Fruit fly (Drosophila melanogaster) whole organism, embryonic: ENCODE measurements around the gene CG32073.

Experiments used
- Blimp-1 ChIP-seq: fragments of 200-800 bp; sonication (Bioruptor generic); optimal IDR thresholded peaks from 3 replicates; lab custom pipeline; 2018; ENCODE audit warnings: missing biosample characterization, missing genetic modification characterization, mild to moderate bottlenecking, moderate library complexity, missing genetic modification reagents
- CG10543 ChIP-seq: fragments of 200-800 bp; sonication (Bioruptor generic); optimal IDR thresholded peaks from 3 replicates; lab custom pipeline; 2017; ENCODE audit warnings: missing biosample characterization, mild to moderate bottlenecking, missing genetic modification characterization, moderate library complexity
- CG12104 ChIP-seq: fragments of 200-800 bp; sonication (Bioruptor generic); optimal IDR thresholded peaks from 3 replicates; lab custom pipeline; 2016; ENCODE audit warnings: missing biosample characterization, missing genetic modification characterization
- CG12744 ChIP-seq: fragments of 200-800 bp; sonication (Bioruptor generic); optimal IDR thresholded peaks from 2 replicates; lab custom pipeline; 2016; ENCODE audit warnings: missing biosample characterization, missing genetic modification characterization
- CG13775 ChIP-seq: fragments of 200-800 bp; sonication (Bioruptor generic); optimal IDR thresholded peaks from 3 replicates; lab custom pipeline; 2017; ENCODE audit warnings: missing biosample characterization, mild to moderate bottlenecking, missing genetic modification characterization
- CG14014 ChIP-seq: fragments of 200-800 bp; sonication (Bioruptor generic); IDR thresholded peaks from 2 replicates; pipeline ENCODE4 v1.3.6; 2022; ENCODE audit warnings: missing biosample characterization, missing genetic modification characterization
- CG15011 ChIP-seq: fragments of 200-800 bp; sonication (Bioruptor generic); optimal IDR thresholded peaks from 3 replicates; lab custom pipeline; 2018; ENCODE audit warnings: missing biosample characterization, mild to moderate bottlenecking, missing genetic modification characterization
- CG15269 ChIP-seq: fragments of 200-800 bp; sonication (Bioruptor generic); optimal IDR thresholded peaks from 2 replicates; lab custom pipeline; 2018; ENCODE audit warnings: missing biosample characterization, mild to moderate bottlenecking, missing genetic modification characterization, moderate library complexity
- CG17359 ChIP-seq: fragments of 200-800 bp; sonication (Bioruptor generic); optimal IDR thresholded peaks from 3 replicates; lab custom pipeline; 2018; ENCODE audit warnings: missing biosample characterization, mild to moderate bottlenecking, missing genetic modification characterization, moderate library complexity
- CG17612 ChIP-seq: fragments of 200-800 bp; sonication (Bioruptor generic); IDR thresholded peaks from 2 replicates; pipeline ENCODE4 v1.3.6; 2022; ENCODE audit warnings: missing biosample characterization, missing genetic modification characterization
- CG1832 ChIP-seq: fragments of 200-800 bp; sonication (Bioruptor generic); optimal IDR thresholded peaks from 2 replicates; lab custom pipeline; 2017; ENCODE audit warnings: missing biosample characterization, mild to moderate bottlenecking, missing genetic modification characterization, inconsistent platforms
- CG2678 ChIP-seq: fragments of 200-800 bp; sonication (Bioruptor generic); optimal IDR thresholded peaks from 3 replicates; lab custom pipeline; 2019; ENCODE audit warnings: missing biosample characterization, mild to moderate bottlenecking, missing genetic modification characterization, moderate library complexity
- CG2712 ChIP-seq: fragments of 200-800 bp; optimal IDR thresholded peaks from 3 replicates; lab custom pipeline; 2019; ENCODE audit warnings: missing biosample characterization, mild to moderate bottlenecking, missing genetic modification characterization, moderate library complexity
- CG33557 ChIP-seq: fragments of 200-800 bp; sonication (Bioruptor generic); optimal IDR thresholded peaks from 2 replicates; lab custom pipeline; 2019; ENCODE audit warnings: missing biosample characterization, mild to moderate bottlenecking, missing genetic modification characterization, moderate library complexity
- CG4360 ChIP-seq: fragments of 200-800 bp; sonication (Bioruptor generic); IDR thresholded peaks from 2 replicates; pipeline ENCODE4 v1.3.6; 2022; ENCODE audit warnings: missing biosample characterization, missing genetic modification characterization
- CG6689 ChIP-seq: fragments of 200-800 bp; sonication (Bioruptor generic); IDR thresholded peaks from 2 replicates; pipeline ENCODE4 v1.3.6; 2022; ENCODE audit warnings: missing biosample characterization, missing genetic modification characterization
- CG6791 ChIP-seq: fragments of 200-800 bp; sonication (Bioruptor generic); IDR thresholded peaks from 3 replicates; pipeline ENCODE4 v1.3.6; 2022; ENCODE audit warnings: missing biosample characterization, missing genetic modification characterization; ENCODE audit not compliant: partially characterized antibody
- CG7786 ChIP-seq: fragments of 200-800 bp; sonication (Bioruptor generic); optimal IDR thresholded peaks from 2 replicates; lab custom pipeline; 2016; ENCODE audit warnings: missing biosample characterization, missing genetic modification characterization
- CG8765 ChIP-seq: fragments of 200-800 bp; sonication (Bioruptor generic); IDR thresholded peaks from 2 replicates; pipeline ENCODE4 v1.3.6; 2022; ENCODE audit warnings: missing biosample characterization, missing genetic modification characterization
- CG9215 ChIP-seq: fragments of 200-800 bp; sonication (Bioruptor generic); IDR thresholded peaks from 2 replicates; pipeline ENCODE4 v1.3.6; 2022; ENCODE audit warnings: missing biosample characterization, missing genetic modification characterization
- D19A ChIP-seq: fragments of 200-800 bp; optimal IDR thresholded peaks from 3 replicates; lab custom pipeline; 2019; ENCODE audit warnings: missing biosample characterization, mild to moderate bottlenecking, missing genetic modification characterization, moderate library complexity
- Elba2 ChIP-seq: fragments of 200-800 bp; sonication (Bioruptor generic); optimal IDR thresholded peaks from 3 replicates; lab custom pipeline; 2016; ENCODE audit warnings: missing biosample characterization, missing genetic modification characterization
- Hand ChIP-seq: fragments of 200-800 bp; sonication (Bioruptor generic); optimal IDR thresholded peaks from 2 replicates; lab custom pipeline; 2017; ENCODE audit warnings: mild to moderate bottlenecking, missing biosample characterization, missing genetic modification reagents, missing genetic modification characterization
- MBD-R2 ChIP-seq: fragments of 200-800 bp; sonication (Bioruptor generic); IDR thresholded peaks from 2 replicates; pipeline ENCODE4 v1.3.6; 2022; ENCODE audit warnings: missing biosample characterization, missing genetic modification characterization
- Neu2 ChIP-seq: fragments of 200-800 bp; sonication (Bioruptor generic); optimal IDR thresholded peaks from 3 replicates; lab custom pipeline; 2016; ENCODE audit warnings: missing biosample characterization, missing genetic modification characterization, borderline replicate concordance
- Ptx1 ChIP-seq: fragments of 200-800 bp; sonication (Bioruptor generic); IDR thresholded peaks from 2 replicates; pipeline ENCODE4 v1.3.6; 2022; ENCODE audit warnings: missing biosample characterization, missing genetic modification characterization
- al ChIP-seq: fragments of 200-800 bp; sonication (Bioruptor generic); IDR thresholded peaks from 2 replicates; pipeline ENCODE4 v1.3.6; 2022; ENCODE audit warnings: missing biosample characterization, missing genetic modification characterization
- bcd ChIP-seq: fragments of 200-800 bp; sonication (Bioruptor generic); optimal IDR thresholded peaks from 2 replicates; lab custom pipeline; 2017; ENCODE audit warnings: missing biosample characterization, mild to moderate bottlenecking, missing genetic modification characterization
- br ChIP-seq: fragments of >200 bp; optimal IDR thresholded peaks from 2 replicates; lab custom pipeline; 2017
- cato ChIP-seq: fragments of 200-800 bp; sonication (Bioruptor generic); optimal IDR thresholded peaks from 2 replicates; lab custom pipeline; 2016; ENCODE audit warnings: missing biosample characterization, missing genetic modification characterization, borderline replicate concordance
- dimm ChIP-seq: fragments of 200-800 bp; sonication (Bioruptor generic); IDR thresholded peaks from 2 replicates; pipeline ENCODE4 v1.3.6; 2022; ENCODE audit warnings: missing biosample characterization, missing genetic modification characterization
- disco-r ChIP-seq: fragments of 200-800 bp; sonication (Bioruptor generic); optimal IDR thresholded peaks from 2 replicates; lab custom pipeline; 2016; ENCODE audit warnings: missing biosample characterization, missing genetic modification characterization
- fd3F ChIP-seq: fragments of 200-800 bp; sonication (Bioruptor generic); optimal IDR thresholded peaks from 2 replicates; lab custom pipeline; 2018; ENCODE audit warnings: missing biosample characterization, mild to moderate bottlenecking, missing genetic modification characterization, moderate library complexity
- ftz-f1 ChIP-seq: fragments of 200-800 bp; sonication (Bioruptor generic); optimal IDR thresholded peaks from 2 replicates; lab custom pipeline; 2016; ENCODE audit warnings: missing biosample characterization, missing genetic modification characterization
- gcm ChIP-seq: fragments of 200-800 bp; sonication (Bioruptor generic); optimal IDR thresholded peaks from 2 replicates; lab custom pipeline; 2019; ENCODE audit warnings: missing biosample characterization, mild to moderate bottlenecking, missing genetic modification characterization, moderate library complexity
- gem ChIP-seq: fragments of 200-800 bp; sonication (Bioruptor generic); optimal IDR thresholded peaks from 2 replicates; lab custom pipeline; 2019; ENCODE audit warnings: missing biosample characterization, mild to moderate bottlenecking, missing genetic modification characterization, moderate library complexity
- grau ChIP-seq: fragments of 200-800 bp; optimal IDR thresholded peaks from 3 replicates; lab custom pipeline; 2019; ENCODE audit warnings: missing biosample characterization, mild to moderate bottlenecking, missing genetic modification characterization, moderate library complexity
- gsb ChIP-seq: fragments of 200-800 bp; sonication (Bioruptor generic); IDR thresholded peaks from 2 replicates; pipeline ENCODE4 v1.3.6; 2022; ENCODE audit warnings: missing biosample characterization, missing genetic modification characterization
- gt ChIP-seq: fragments of 200-800 bp; sonication (Bioruptor generic); IDR thresholded peaks from 2 replicates; pipeline ENCODE4 v1.3.6; 2022; ENCODE audit warnings: missing biosample characterization, missing genetic modification characterization
- jumu ChIP-seq: fragments of 200-800 bp; sonication (Bioruptor generic); optimal IDR thresholded peaks from 3 replicates; lab custom pipeline; 2016; ENCODE audit warnings: missing biosample characterization, missing genetic modification characterization
- lilli ChIP-seq: fragments of 200-800 bp; sonication (Bioruptor generic); optimal IDR thresholded peaks from 3 replicates; lab custom pipeline; 2016; ENCODE audit warnings: missing biosample characterization, missing genetic modification characterization
- mam ChIP-seq: fragments of 200-800 bp; sonication (Bioruptor generic); optimal IDR thresholded peaks from 3 replicates; lab custom pipeline; 2016; ENCODE audit warnings: missing biosample characterization, missing genetic modification characterization
- oc ChIP-seq: fragments of 200-800 bp; sonication (Bioruptor generic); optimal IDR thresholded peaks from 2 replicates; lab custom pipeline; 2018; ENCODE audit warnings: missing biosample characterization, mild to moderate bottlenecking, missing genetic modification characterization, moderate library complexity
- peb ChIP-seq: fragments of 200-800 bp; sonication (Bioruptor generic); IDR thresholded peaks from 2 replicates; pipeline ENCODE4 v1.3.6; 2022; ENCODE audit warnings: missing biosample characterization, missing genetic modification characterization
- ranshi ChIP-seq: fragments of 200-800 bp; sonication (Bioruptor generic); IDR thresholded peaks from 2 replicates; pipeline ENCODE4 v1.3.6; 2022; ENCODE audit warnings: missing biosample characterization, missing genetic modification characterization
- ro ChIP-seq: fragments of 200-800 bp; sonication (Bioruptor generic); IDR thresholded peaks from 2 replicates; pipeline ENCODE4 v1.3.6; 2022; ENCODE audit warnings: missing biosample characterization, missing genetic modification characterization
- salm ChIP-seq: fragments of 200-800 bp; sonication (Bioruptor generic); optimal IDR thresholded peaks from 2 replicates; lab custom pipeline; 2018; ENCODE audit warnings: missing biosample characterization, mild to moderate bottlenecking, missing genetic modification characterization
- scrt ChIP-seq: fragments of 200-800 bp; sonication (Bioruptor generic); optimal IDR thresholded peaks from 2 replicates; lab custom pipeline; 2018; ENCODE audit warnings: missing biosample characterization, mild to moderate bottlenecking, missing genetic modification characterization, moderate library complexity
- sug ChIP-seq: fragments of 200-800 bp; optimal IDR thresholded peaks from 2 replicates; lab custom pipeline; 2019; ENCODE audit warnings: missing biosample characterization, mild to moderate bottlenecking, missing genetic modification characterization, moderate library complexity
- tio ChIP-seq: fragments of 200-800 bp; sonication (Bioruptor generic); optimal IDR thresholded peaks from 2 replicates; lab custom pipeline; 2017; ENCODE audit warnings: missing biosample characterization, missing genetic modification characterization, inconsistent platforms
- zen2 ChIP-seq: fragments of 200-800 bp; sonication (Bioruptor generic); IDR thresholded peaks from 3 replicates; pipeline ENCODE4 v1.3.6; 2022; ENCODE audit warnings: missing biosample characterization, missing genetic modification characterization; ENCODE audit not compliant: partially characterized antibody

Gene CG32073

dm6 chr3L:11061200-11061599, 46.2 kb downstream of the CG32073 start, which contains the start of the genes CG6321 and Blos2 (continued):
- TF ChIP-seq mam (peak; percentile 23), CG15011 (peak; percentile 61), CG14014 (GFP tag; lab: Robert Waterston, UW) (peak; percentile 51), gsb (peak; percentile 74), CG9215 (GFP tag; lab: Robert Waterston, UW) (no peak), disco-r (no peak), ro (no peak), fd3F (peak; percentile 64), CG17612 (0 out of 2 replicates have a peak, but pooled peaks have one; percentile 34), Elba2 (no peak), Ptx1 (peak; percentile 75), CG2712 (tag; lab: Kevin White, UChicago) (peak; percentile 89), gcm (GFP tag; lab: Kevin White, UChicago) (peak; percentile 81), sug (tag; lab: Kevin White, UChicago) (peak; percentile 79), MBD-R2 (GFP tag; lab: Robert Waterston, UW) (peak; percentile 81), CG13775 (GFP tag; lab: Kevin White, UChicago) (peak; percentile 61), CG2678 (tag; lab: Kevin White, UChicago) (peak; percentile 89), jumu (no peak), CG1832 (GFP tag; lab: Kevin White, UChicago) (no peak), peb (GFP tag; lab: Robert Waterston, UW) (0 out of 2 replicates have a peak, but pooled peaks have one; percentile 20), CG6689 (GFP tag; lab: Robert Waterston, UW) (peak; percentile 72), ftz-f1 (no peak), dimm (no peak), CG4360 (GFP tag; lab: Robert Waterston, UW) (no peak), Blimp-1 (GFP tag; lab: Kevin White, UChicago) (peak; percentile 78), CG6791 (no peak), cato (GFP tag; lab: Kevin White, UChicago) (no peak), CG12744 (GFP tag; lab: Kevin White, UChicago) (peak; percentile 54), gem (tag; lab: Kevin White, UChicago) (peak; percentile 90), lilli (peak; percentile 73), CG12104 (GFP tag; lab: Kevin White, UChicago) (peak; percentile 68), CG10543 (GFP tag; lab: Kevin White, UChicago) (peak; percentile 54), salm (peak; percentile 77), CG7786 (peak; percentile 13), oc (peak; percentile 43), tio (GFP tag; lab: Kevin White, UChicago) (peak; percentile 37), CG33557 (GFP tag; lab: Kevin White, UChicago) (peak; percentile 59), bcd (peak; percentile 68), Hand (GFP tag; lab: Kevin White, UChicago) (peak; percentile 62), D19A (tag; lab: Kevin White, UChicago) (peak; percentile 93), CG8765 (GFP tag; lab: Robert Waterston, UW) (no peak), Neu2 (no peak), scrt (GFP tag; lab: Kevin White, UChicago) (peak; percentile 68), CG17359 (tag; lab: Kevin White, UChicago) (peak; percentile 84), br (lab: Kevin White, UChicago) (no peak), gt (GFP tag; lab: Robert Waterston, UW) (no peak), grau (tag; lab: Kevin White, UChicago) (peak; percentile 85), ranshi (GFP tag; lab: Robert Waterston, UW) (peak; percentile 65; the same call in 1 of the 2 replicates), al (GFP tag; lab: Robert Waterston, UW) (peak; percentile 60; the same call in 1 of the 2 replicates), zen2 (GFP tag; lab: Robert Waterston, UW) (no peak), CG15269 (tag; lab: Kevin White, UChicago) (peak; percentile 88)
